Fruit fly (Drosophila melanogaster): Measurements from ENCODE around the gene Eaat2.

- TF ChIP-seq h (optimal IDR thresholded peaks at IDR 0.05) (no peak), psq (optimal IDR thresholded peaks at IDR 0.05) (no peak)
Observed at dm6 chr2L:723799-724531, 20.2 kb downstream of the Eaat2 start.

Measured in Kc167 (cell line).